Fruit fly (Drosophila melanogaster) whole organism, larva: Measurements from ENCODE around the gene bib.

Experiments
- noc ChIP-seq: fragments of 200-800 bp; sonication (Bioruptor generic); optimal IDR thresholded peaks from 3 replicates; lab custom pipeline; 2019; ENCODE audit warnings: missing biosample characterization, mild to moderate bottlenecking, missing genetic modification characterization, moderate library complexity

bib gene

DNA sequence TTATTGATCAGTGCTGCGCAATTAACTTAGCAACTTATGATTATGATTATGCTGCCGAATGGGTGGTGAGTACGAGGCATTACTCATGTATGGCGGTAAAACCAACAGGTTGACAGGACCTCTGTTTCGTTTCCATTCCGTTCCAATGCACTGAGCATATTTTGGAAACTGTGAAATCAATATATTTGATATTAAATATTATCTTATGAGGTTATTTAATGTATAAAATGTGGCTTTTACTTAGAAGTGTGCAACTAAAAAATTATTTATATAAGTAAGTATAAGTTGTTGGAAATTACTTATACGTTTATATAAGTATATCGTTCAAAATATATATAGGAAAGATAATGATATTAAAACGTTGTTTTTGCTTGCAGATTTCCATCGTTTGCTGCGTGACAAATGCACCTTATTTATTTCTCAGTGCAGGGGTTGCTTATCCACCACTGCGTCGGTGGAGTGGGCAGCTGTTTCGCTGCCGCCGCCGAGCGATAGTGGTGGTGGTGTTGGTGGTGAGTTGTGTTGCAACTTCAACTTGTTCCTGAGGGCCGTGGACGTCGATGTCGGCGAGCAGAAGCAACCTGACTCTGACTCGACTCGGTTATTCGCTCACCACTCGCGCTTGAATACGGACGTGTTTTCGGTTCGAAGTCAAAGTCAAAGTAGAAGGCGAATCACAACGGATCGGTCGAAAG lies at the start of gene bib:
bib (plus strand) TSS at position 568 of the 695 bp plus-strand sequence.
- peak; percentile 13 for TF ChIP-seq noc (tag; lab: Kevin White, UChicago)

DNA sequence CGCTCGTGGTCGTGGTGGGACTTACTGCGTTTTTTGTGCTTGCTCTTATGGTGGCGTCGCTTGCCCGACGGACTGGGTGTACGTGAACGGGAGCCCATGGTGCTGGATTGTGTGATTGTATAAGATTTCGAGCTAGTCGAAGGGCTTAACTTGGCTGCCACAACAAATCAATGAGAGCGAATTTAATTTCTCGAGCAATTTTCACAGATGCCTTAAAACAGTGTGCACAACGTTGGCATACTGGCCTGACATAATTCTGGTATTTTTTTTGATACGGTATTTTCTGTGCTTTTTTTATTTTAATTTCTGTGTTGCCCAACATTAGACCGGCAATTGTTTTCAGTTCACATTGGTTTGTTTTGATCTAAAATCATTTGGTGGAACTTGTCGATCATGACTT lies 46.5 kb upstream of the bib start, which contains the start of gene Arglu1:
Arglu1 (minus strand) TSS at position 227 of the 400 bp plus-strand sequence.
- TF ChIP-seq noc (tag; lab: Kevin White, UChicago), result no peak

DNA sequence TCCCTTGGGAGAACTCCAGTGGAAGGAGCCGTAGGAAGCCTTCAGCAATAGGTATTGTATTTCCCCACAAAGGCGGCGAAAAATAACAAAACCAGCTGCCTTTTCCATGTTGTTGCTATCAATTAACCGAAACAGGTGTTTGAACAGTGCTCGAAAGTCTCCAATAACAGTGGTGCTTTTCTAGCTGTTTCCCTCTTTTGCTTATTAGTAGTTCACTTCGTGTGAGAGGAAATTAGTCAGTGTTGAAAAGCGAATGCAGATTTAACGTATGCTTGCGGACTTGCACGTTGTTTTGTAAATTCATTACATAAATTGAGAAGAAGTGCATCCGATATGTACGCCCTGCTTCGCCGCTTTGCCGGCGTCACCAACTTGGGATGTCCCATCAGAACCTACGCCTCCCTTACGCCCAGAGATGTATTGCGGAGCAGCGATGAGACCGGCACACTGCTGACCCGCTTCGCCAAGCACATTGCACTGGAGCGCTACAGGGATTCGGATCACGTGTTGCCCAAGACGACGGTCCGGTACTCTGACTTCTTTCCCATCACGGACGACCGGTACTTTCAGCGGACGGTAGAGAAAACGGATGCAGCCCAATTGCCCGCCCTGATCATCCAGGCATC lies 45.7 kb upstream of the bib start, which contains the start of the genes Datp and CG4619:
Datp (minus strand) TSS at position 160 of the 626 bp plus-strand sequence.
CG4619 (plus strand) TSS at position 233 of the 626 bp plus-strand sequence.
- TF ChIP-seq noc (tag; lab: Kevin White, UChicago), result peak; percentile 43

DNA sequence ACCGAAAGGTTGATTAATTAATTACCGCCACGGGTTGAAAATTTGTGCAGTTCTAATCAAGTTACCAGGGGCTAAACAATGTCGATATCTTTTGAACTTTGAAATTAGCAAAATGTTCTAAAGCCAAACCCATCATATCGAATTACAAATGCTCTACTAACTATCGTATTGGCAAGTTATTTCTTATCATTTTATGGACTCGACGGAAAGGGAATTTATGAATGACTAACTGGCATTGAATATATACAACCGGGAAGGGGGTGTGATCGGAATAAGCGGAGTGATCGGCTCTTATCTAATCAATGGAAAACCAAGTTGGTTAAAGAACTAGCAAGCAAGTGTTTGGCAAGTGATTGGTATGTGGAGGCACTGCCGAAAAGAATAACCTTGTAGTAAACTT lies 40.9 kb upstream of the bib start:
- TF ChIP-seq noc (tag; lab: Kevin White, UChicago), result peak; percentile 61

DNA sequence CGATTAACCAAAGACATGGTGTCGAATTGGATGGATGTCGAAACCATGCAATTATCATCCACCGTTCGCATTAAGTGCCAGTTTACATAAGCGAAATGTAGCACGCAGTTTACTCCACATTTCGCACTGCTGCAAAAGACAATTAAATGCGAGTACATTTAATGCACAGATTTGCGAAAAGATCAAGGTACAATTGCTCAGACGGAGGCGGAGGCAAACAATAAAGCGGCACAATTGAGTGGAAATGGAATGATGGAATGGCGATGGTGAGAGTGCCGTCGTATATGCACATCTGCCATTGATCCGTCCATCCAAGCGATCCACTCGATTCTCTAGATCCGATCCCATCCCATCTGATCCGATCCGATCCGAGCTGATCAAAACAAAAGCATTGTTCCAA lies 39.4 kb upstream of the bib start:
- TF ChIP-seq noc (tag; lab: Kevin White, UChicago), result no peak

DNA sequence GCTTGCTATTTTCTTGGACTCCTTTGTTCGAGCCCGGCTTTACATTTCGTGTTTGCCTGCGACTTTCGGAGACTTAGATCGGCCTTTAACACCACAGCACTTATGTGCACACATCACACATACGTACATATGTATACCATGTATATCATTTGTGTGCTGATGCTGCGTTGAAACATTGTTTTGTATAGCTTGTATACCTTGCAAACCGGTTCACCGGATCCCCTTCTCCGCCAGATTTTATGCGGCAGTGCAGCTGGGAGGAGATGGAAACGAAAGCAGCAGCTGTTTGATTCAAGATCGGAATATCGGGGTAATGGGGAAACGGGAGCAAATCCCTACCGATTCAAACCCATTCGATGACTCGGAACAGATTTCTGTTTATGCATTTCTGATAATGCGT lies 38.4 kb upstream of the bib start:
- TF ChIP-seq noc (tag; lab: Kevin White, UChicago), result no peak

DNA sequence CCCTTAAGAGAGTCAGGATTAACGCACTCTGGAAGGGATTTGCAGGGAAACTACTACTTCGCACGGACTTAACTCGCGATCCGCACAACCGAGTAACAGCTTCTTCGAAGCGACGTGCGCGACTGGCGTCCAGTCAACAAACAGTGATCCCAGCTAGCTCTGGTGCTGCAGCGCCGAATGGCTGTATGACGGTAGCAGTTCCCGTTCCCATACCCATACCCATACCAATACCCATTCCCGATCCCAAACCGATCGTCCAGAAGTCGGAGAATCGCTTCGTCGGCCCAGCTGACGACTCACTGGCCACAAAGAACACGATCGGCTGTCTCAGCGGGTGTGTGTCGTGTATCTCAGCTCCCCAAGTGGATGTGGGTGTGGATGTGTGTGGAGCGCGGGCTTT lies 37.2 kb upstream of the bib start, which contains the start of gene CG5853:
CG5853 (minus strand) TSS at position 384 of the 400 bp plus-strand sequence.
- peak; percentile 56 for TF ChIP-seq noc (tag; lab: Kevin White, UChicago)

DNA sequence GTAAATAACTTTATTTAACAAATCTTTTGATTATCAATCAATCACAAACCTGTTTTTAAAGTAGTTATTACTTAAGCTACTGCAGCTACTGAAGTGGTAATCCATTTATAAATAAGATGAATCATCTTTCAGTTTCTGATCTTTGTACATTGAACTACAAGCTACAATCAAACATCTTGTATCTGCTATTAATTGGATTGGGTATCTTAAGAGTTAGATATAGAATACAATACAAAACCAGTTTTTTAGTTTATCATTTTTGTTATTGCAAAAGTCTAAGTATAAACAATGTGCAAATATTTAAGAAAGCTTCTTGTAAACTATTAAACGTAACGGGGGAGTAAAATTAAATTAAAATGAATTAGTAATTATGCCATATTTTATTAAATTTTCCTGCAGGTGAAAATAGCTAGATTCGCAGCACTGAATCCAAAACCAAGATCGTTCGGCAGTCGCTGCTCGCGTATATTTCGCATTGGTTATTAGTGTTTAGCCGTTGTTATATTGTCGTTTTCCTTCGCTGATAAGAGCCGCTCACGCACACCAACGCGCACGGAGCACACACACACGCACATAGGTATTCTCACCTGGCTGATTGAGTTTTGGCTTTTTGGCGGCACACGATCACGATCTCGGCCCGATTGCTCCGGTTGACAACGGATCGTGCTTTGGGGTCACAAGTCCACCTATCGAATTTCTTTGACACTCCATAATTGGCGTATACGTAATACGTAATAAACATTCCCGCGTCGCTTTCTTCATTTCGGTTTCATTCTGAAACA lies 36.5 kb upstream of the bib start:
- TF ChIP-seq noc (tag; lab: Kevin White, UChicago), result peak; percentile 28

DNA sequence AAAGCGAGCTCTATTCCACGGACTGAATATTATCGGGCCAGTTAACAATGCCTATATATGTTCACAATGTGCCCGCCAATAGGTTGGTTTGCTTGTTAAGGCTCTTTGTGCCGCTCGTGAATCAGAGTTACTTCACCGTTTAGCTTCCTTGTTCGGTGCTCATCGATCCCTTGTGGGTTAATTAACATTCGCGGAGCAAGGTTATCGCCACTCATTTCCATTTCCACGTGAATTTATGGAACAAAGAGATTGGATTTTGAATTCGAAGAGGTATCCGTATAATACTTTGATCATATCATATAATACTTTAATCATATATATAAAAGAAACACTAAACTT lies 36.0 kb upstream of the bib start:
- no peak for TF ChIP-seq noc (tag; lab: Kevin White, UChicago)

DNA sequence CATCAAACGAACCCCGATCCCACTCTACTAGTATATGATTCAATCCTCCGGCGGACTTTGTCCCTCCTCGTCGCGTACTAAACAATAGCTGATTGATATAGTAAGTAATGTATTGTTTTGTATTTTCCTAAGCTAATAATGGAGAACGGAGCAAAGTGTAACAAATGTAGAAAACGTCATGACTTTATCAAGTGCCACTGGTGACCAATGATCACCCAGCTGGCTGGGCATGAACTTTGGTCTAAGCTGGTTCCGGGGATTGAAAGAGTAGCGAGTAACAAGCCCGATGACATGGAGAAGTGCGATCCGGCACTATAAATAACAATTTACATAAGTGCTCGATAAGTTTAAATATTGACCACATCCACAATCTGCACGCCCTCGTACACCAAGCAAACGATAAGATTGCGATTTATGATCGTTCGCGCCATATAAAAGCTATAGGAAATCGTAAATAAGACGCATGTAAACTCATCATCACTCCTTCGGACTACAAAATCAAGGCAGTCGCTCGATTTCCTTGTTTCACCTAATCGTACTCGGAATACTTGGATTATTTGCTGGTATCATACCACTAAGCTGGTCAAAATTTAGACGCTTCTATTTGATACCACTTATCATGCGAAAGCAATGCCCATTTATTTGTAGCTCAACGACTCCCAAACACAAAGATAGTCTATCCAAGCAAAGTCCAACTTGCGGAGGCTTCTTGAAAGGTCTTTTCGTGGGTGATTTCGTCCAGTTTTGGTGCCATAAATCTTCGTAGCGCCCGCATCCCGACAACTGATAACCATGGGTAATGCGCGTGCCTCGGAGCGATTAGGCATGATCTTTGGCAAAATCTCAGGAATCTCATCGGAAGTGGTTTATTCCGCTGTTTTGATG lies 35.0 kb upstream of the bib start:
- TF ChIP-seq noc (tag; lab: Kevin White, UChicago), result peak; percentile 80

DNA sequence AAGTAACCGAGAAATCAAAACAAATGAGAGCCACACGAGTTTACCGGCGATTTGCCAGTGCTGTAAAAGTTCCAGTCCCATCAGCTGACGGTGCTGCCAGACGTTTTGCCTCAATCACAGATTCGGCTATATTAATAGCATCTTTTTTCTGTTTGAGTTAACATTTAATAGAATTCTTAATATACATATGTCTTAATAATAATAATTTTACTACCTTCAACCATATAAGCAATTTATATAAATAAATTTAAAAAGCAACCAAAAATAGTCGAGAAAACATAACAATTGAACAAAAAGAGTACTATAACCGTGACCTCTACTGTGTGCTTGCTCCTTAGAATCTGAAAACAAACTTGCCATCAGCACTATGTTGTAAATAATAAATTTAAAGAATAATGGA lies 30.3 kb upstream of the bib start, which contains the start of the genes CG13126 and CG4709:
CG13126 (minus strand) TSS at position 63 of the 400 bp plus-strand sequence.
CG4709 (plus strand) TSS at position 207 of the 400 bp plus-strand sequence.
- TF ChIP-seq noc (tag; lab: Kevin White, UChicago), result peak; percentile 95

DNA sequence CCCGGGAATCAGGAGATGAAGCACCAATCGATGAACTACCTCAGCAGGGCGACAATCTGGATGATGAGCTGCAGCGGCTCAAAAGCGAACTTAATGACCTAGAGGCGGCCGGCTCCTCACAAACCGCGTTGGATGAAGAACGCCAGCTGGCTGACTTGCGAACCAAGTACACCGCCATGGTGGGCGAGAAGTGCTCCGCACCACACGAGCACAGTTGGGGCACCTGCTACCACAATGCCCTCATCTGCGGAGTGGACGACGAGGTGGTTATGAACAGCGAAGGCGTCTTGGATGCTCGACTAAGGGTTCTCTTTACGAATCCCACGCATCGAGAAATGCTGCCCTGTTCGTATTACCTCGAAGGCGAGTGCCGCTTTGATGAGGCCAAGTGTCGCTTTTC lies 29.7 kb upstream of the bib start:
- TF ChIP-seq noc (tag; lab: Kevin White, UChicago), result no peak

DNA sequence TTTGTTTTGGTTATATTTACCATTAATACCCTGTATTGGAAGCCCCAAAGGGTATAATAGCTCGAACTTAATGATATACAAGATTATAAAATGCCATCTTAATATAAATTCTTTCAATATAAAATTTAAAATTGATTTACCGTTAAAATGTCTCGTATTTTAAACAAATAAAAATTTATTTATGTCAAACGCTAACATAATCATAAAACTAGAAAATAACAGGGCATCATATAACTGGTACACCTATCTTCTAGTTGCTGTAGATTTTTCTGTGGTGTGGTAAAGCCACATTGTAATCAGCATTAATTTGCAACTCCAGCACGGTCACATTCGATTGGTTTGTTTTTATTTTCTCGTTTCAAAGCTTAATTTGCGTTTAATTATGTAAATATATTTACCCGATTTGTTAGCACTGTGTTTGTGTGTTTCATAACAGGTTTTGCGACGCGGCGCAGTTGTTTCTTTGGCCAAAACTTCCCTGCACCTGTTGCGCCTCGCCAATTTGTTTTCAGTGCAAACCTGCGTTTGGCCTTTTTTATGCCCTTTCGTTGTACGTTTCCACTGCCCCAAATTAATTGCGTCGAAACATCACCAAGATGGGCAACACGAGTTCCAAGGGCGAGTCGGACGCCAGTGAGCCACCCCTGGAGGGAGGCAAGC lies 27.3 kb upstream of the bib start, which contains the start of the genes CG4658 and CG5846:
CG4658 (plus strand) TSS at position 140 of the 660 bp plus-strand sequence.
CG5846 (minus strand) TSS at position 245 of the 660 bp plus-strand sequence.
- peak; percentile 93 for TF ChIP-seq noc (tag; lab: Kevin White, UChicago)

DNA sequence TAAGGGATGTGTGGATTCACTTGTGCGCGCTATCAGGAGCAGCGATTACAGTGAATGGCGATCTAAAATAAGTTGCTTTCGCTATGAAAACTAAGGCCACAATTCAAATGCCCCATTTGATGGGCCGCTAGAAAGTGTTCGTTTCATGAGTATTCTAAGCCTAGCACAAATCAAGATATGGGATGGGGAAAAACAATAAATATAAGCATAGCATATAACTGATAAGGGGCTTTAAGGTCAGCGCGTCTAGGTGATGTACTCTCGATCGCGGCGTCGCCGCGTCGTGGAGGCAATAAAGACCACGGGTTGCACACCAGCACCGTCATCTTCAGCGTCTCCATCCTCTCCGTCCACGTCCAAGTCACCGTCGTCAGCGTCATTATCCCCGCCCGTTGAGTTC lies 23.7 kb upstream of the bib start:
- TF ChIP-seq noc (tag; lab: Kevin White, UChicago), result no peak
